Fruit fly (Drosophila melanogaster) S2 (cell line): Measurements from ENCODE around the gene CG34452.

ENCODE experiments used
- CG8478 ChIP-seq: fragments of >200 bp; optimal IDR thresholded peaks from 2 replicates; lab custom pipeline; 2018
- CTCF ChIP-seq, 2 experiments: fragments of >200 bp; optimal IDR thresholded peaks; 2 replicates each; lab custom pipeline; 2018

Gene CG34452

dm6 chr3L:15706199-15706598 lies 18.5 kb upstream of the CG34452 start:
- TF ChIP-seq CTCF (optimal IDR thresholded peaks at IDR 0.05; lab: Kevin White, UChicago) = no peak
- TF ChIP-seq CG8478 = no peak

dm6 chr3L:15704250-15704985 lies 16.7 kb upstream of the CG34452 start:
- TF ChIP-seq CG8478 = no peak
- TF ChIP-seq CTCF (optimal IDR thresholded peaks at IDR 0.05; lab: Kevin White, UChicago) = no peak

dm6 chr3L:15703330-15704119 lies 15.8 kb upstream of the CG34452 start:
- TF ChIP-seq CTCF (optimal IDR thresholded peaks at IDR 0.05; lab: Kevin White, UChicago) (no peak), CG8478 (no peak)

- TF ChIP-seq CG8478 (no peak), CTCF (optimal IDR thresholded peaks at IDR 0.05; lab: Kevin White, UChicago) (no peak)
Observed at dm6 chr3L:15702191-15702590, 14.5 kb upstream of the CG34452 start.

- TF ChIP-seq CTCF (optimal IDR thresholded peaks at IDR 0.05; lab: Kevin White, UChicago) (no peak), CG8478 (no peak)
Observed at dm6 chr3L:15700338-15700966, 12.8 kb upstream of the CG34452 start.

dm6 chr3L:15699626-15700337 lies 12.1 kb upstream of the CG34452 start, which contains the start of gene comm2:
comm2 (minus strand) TSS chr3L:15699850.
- TF ChIP-seq CTCF (optimal IDR thresholded peaks at IDR 0.05; lab: Kevin White, UChicago) (no peak), CG8478 (no peak)

- TF ChIP-seq CTCF (optimal IDR thresholded peaks at IDR 0.05; lab: Kevin White, UChicago) (no peak), CG8478 (no peak)
Observed at dm6 chr3L:15697916-15698315, 10.2 kb upstream of the CG34452 start.

dm6 chr3L:15695195-15695594 lies 7.5 kb upstream of the CG34452 start:
- TF ChIP-seq CG8478 (no peak), CTCF (optimal IDR thresholded peaks at IDR 0.05; lab: Kevin White, UChicago) (no peak)

- TF ChIP-seq CG8478 (no peak), CTCF (optimal IDR thresholded peaks at IDR 0.05; lab: Kevin White, UChicago) (no peak)
Observed at dm6 chr3L:15694406-15694805, 6.7 kb upstream of the CG34452 start.

dm6 chr3L:15692794-15693532 lies 5.3 kb upstream of the CG34452 start:
- TF ChIP-seq CTCF (optimal IDR thresholded peaks at IDR 0.05; lab: Kevin White, UChicago) (no peak), CG8478 (no peak)

- TF ChIP-seq CG8478 = no peak
- no peak for TF ChIP-seq CTCF (optimal IDR thresholded peaks at IDR 0.05; lab: Kevin White, UChicago)
Observed at dm6 chr3L:15692388-15692787, 4.7 kb upstream of the CG34452 start.

- no peak for TF ChIP-seq CG8478
- TF ChIP-seq CTCF (optimal IDR thresholded peaks at IDR 0.05; lab: Kevin White, UChicago) = no peak
Observed at dm6 chr3L:15691968-15692367, 4.3 kb upstream of the CG34452 start, which contains the start of gene CG34451. CG34451 (minus strand) TSS chr3L:15692068.

- TF ChIP-seq CG8478 (no peak), CTCF (optimal IDR thresholded peaks at IDR 0.05; lab: Kevin White, UChicago) (no peak)
Observed at dm6 chr3L:15690711-15691591, 3.2 kb upstream of the CG34452 start.

dm6 chr3L:15689518-15689917 lies 1.8 kb upstream of the CG34452 start:
- no peak for TF ChIP-seq CTCF (optimal IDR thresholded peaks at IDR 0.05; lab: Kevin White, UChicago)
- no peak for TF ChIP-seq CG8478
